Worm (Caenorhabditis elegans): Measurements from ENCODE around the gene abu-14.

DNA sequence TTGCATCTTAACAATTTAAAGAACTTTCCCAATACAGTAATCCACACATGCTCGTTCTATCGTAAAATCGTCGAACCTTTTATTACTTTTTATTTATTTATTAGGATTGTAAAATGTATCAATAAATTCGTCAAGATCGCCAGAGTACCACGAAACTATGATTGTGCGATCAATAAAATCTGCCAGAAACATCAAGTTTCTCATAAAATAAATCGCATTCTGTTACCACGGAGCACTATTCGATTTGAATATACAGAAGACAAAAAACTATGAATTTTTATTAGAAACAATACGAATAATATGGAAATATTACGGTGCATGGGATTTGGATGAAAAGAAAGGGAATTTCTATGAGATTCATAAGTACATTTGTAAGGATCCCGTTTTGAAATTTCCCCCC, 39.7 kb upstream of the abu-14 start, which contains the start of gene C01G6.2:
- TF ChIP-seq hmg-11 (tag; optimal IDR thresholded peaks at IDR 0.05): no peak
- TF ChIP-seq ztf-11 (tag; optimal IDR thresholded peaks at IDR 0.05): no peak
- TF ChIP-seq sea-2 (GFP tag; optimal IDR thresholded peaks at IDR 0.05): no peak
- TF ChIP-seq fos-1 (tag; optimal IDR thresholded peaks at IDR 0.05): no peak
- no peak for TF ChIP-seq elt-3 (tag; optimal IDR thresholded peaks at IDR 0.05)
- no peak for TF ChIP-seq nhr-237 (tag; optimal IDR thresholded peaks at IDR 0.05)
- no peak for TF ChIP-seq ama-1 (optimal IDR thresholded peaks at IDR 0.05)
- no peak for TF ChIP-seq nhr-11 (tag; optimal IDR thresholded peaks at IDR 0.05)
